Worm (Caenorhabditis elegans): ENCODE measurements around the gene F47B10.3.

DNA sequence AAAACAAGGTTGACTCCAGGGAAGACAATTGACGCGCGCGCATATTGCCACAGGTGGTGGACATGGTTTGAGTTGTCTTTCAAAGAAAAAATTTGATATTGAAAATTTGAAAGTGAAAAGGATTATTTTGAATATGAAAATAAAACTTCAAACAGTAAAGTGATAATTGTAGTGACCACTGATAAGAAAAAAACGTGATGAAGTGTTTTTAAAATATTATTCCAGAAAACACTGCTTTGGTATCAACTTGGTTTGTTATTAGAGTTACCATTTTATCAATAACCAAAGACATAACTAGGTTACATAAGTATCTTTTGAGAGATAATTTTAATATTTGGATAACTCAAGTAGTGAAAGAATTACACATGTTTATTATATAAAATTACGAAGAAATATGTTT lies 24.2 kb downstream of the F47B10.3 start:
- TF ChIP-seq lin-15B (tag; optimal IDR thresholded peaks at IDR 0.05) = no peak
- TF ChIP-seq elt-1 (tag; optimal IDR thresholded peaks at IDR 0.05) = no peak
- no peak for TF ChIP-seq ceh-82 (tag; optimal IDR thresholded peaks at IDR 0.05)
- no peak for TF ChIP-seq nhr-43 (tag; optimal IDR thresholded peaks at IDR 0.05; ENCODE audit: poor library complexity, severe bottlenecking)
- TF ChIP-seq ztf-11 (tag; optimal IDR thresholded peaks at IDR 0.05) = no peak
- no peak for TF ChIP-seq ZK546.5 (tag; optimal IDR thresholded peaks at IDR 0.05)
- no peak for TF ChIP-seq nhr-237 (tag; optimal IDR thresholded peaks at IDR 0.05)
- no peak for TF ChIP-seq mdl-1 (tag; optimal IDR thresholded peaks at IDR 0.05)

Measured in whole organism, L3 larva.